Fruit fly (Drosophila melanogaster) whole organism, prepupa: ENCODE results near the gene Saf-B.

Experiments used
- CG10669 ChIP-seq: fragments of 200-800 bp; sonication (Bioruptor generic); optimal IDR thresholded peaks from 3 replicates; lab custom pipeline; 2018; ENCODE audit warnings: missing biosample characterization, mild to moderate bottlenecking, missing genetic modification characterization, moderate library complexity
- CG11294 ChIP-seq: fragments of 200-800 bp; sonication (Bioruptor generic); IDR thresholded peaks from 2 replicates; pipeline ENCODE4 v1.3.6; 2022; ENCODE audit warnings: missing biosample characterization, missing genetic modification characterization
- CG11762 ChIP-seq: fragments of 200-800 bp; sonication (Bioruptor generic); optimal IDR thresholded peaks from 3 replicates; lab custom pipeline; 2016; ENCODE audit warnings: missing biosample characterization, missing genetic modification characterization; ENCODE audit not compliant: insufficient read depth
- CG11902 ChIP-seq: fragments of 200-800 bp; sonication (Bioruptor generic); optimal IDR thresholded peaks from 3 replicates; lab custom pipeline; 2016; ENCODE audit warnings: missing biosample characterization, missing genetic modification characterization
- CG15336 ChIP-seq: fragments of 200-800 bp; sonication (Bioruptor generic); IDR thresholded peaks from 2 replicates; pipeline ENCODE4 v1.3.6; 2022; ENCODE audit warnings: missing biosample characterization, missing genetic modification characterization
- CG1621 ChIP-seq: fragments of 200-800 bp; sonication (Bioruptor generic); optimal IDR thresholded peaks from 3 replicates; lab custom pipeline; 2018; ENCODE audit warnings: missing biosample characterization, mild to moderate bottlenecking, missing genetic modification characterization
- CG16779 ChIP-seq: fragments of 200-800 bp; sonication (Bioruptor generic); optimal IDR thresholded peaks from 3 replicates; lab custom pipeline; 2017; ENCODE audit warnings: missing biosample characterization, mild to moderate bottlenecking, missing genetic modification characterization
- CG32006 ChIP-seq: fragments of 200-800 bp; sonication (Bioruptor generic); optimal IDR thresholded peaks from 3 replicates; lab custom pipeline; 2017; ENCODE audit warnings: missing biosample characterization, mild to moderate bottlenecking, missing genetic modification characterization
- CG3919 ChIP-seq: fragments of 200-800 bp; sonication (Bioruptor generic); optimal IDR thresholded peaks from 3 replicates; lab custom pipeline; 2016; ENCODE audit warnings: missing biosample characterization, missing genetic modification characterization
- CG4318 ChIP-seq: fragments of 200-800 bp; sonication (Bioruptor generic); optimal IDR thresholded peaks from 3 replicates; lab custom pipeline; 2017; ENCODE audit warnings: missing biosample characterization, mild to moderate bottlenecking, missing genetic modification characterization
- CG6163 ChIP-seq: fragments of 200-800 bp; sonication (Bioruptor generic); IDR thresholded peaks from 3 replicates; pipeline ENCODE4 v1.3.6; 2022; ENCODE audit warnings: missing biosample characterization, missing genetic modification characterization
- CG6792 ChIP-seq: fragments of 200-800 bp; sonication (Bioruptor generic); optimal IDR thresholded peaks from 3 replicates; lab custom pipeline; 2016; ENCODE audit warnings: missing biosample characterization, missing genetic modification characterization
- CG6808 ChIP-seq: fragments of 200-800 bp; sonication (Bioruptor generic); optimal IDR thresholded peaks from 3 replicates; lab custom pipeline; 2017; ENCODE audit warnings: missing biosample characterization, missing genetic modification characterization, mild to moderate bottlenecking, moderate library complexity, missing genetic modification reagents
- CG8319 ChIP-seq: fragments of 200-800 bp; sonication (Bioruptor generic); optimal IDR thresholded peaks from 3 replicates; lab custom pipeline; 2016; ENCODE audit warnings: missing biosample characterization, missing genetic modification characterization
- CG9139 ChIP-seq: fragments of 200-800 bp; sonication (Bioruptor generic); optimal IDR thresholded peaks from 3 replicates; lab custom pipeline; 2017; ENCODE audit warnings: missing biosample characterization, mild to moderate bottlenecking, missing genetic modification characterization
- Eip75B ChIP-seq: fragments of 200-800 bp; sonication (Bioruptor generic); optimal IDR thresholded peaks from 3 replicates; lab custom pipeline; 2016; ENCODE audit warnings: missing biosample characterization, missing genetic modification characterization
- Eip78C ChIP-seq: fragments of 200-800 bp; sonication (Bioruptor generic); peaks from one replicate; lab custom pipeline; 2016; ENCODE audit warnings: missing biosample characterization, missing genetic modification characterization
- Eip93F ChIP-seq: fragments of 200-800 bp; sonication (Bioruptor generic); optimal IDR thresholded peaks from 2 replicates; lab custom pipeline; 2016; ENCODE audit warnings: missing biosample characterization, mild to moderate bottlenecking, missing genetic modification characterization
- Ets96B ChIP-seq: fragments of 200-800 bp; optimal IDR thresholded peaks from 2 replicates; lab custom pipeline; 2019; ENCODE audit warnings: missing biosample characterization, mild to moderate bottlenecking, missing genetic modification characterization, moderate library complexity
- Gug ChIP-seq: fragments of 200-800 bp; sonication (Bioruptor generic); IDR thresholded peaks from 2 replicates; pipeline ENCODE4 v1.3.6; 2022; ENCODE audit warnings: missing biosample characterization, missing genetic modification characterization
- Hr38 ChIP-seq: sonication (Bioruptor generic); optimal IDR thresholded peaks from 2 replicates; lab custom pipeline; 2016; ENCODE audit warnings: missing biosample characterization, missing genetic modification characterization
- Hr4 ChIP-seq: fragments of 200-800 bp; sonication (Bioruptor generic); optimal IDR thresholded peaks from 3 replicates; lab custom pipeline; 2016; ENCODE audit warnings: missing biosample characterization, missing genetic modification characterization
- Lpt ChIP-seq: fragments of 200-800 bp; sonication (Bioruptor generic); optimal IDR thresholded peaks from 3 replicates; lab custom pipeline; 2016; ENCODE audit warnings: missing biosample characterization, missing genetic modification characterization
- OdsH ChIP-seq: fragments of 200-800 bp; sonication (Bioruptor generic); optimal IDR thresholded peaks from 3 replicates; lab custom pipeline; 2016; ENCODE audit warnings: missing biosample characterization, missing genetic modification characterization
- Smox ChIP-seq: fragments of 200-800 bp; sonication (Bioruptor generic); optimal IDR thresholded peaks from 3 replicates; lab custom pipeline; 2016; ENCODE audit warnings: missing biosample characterization, missing genetic modification characterization
- Sox14 ChIP-seq: fragments of 200-800 bp; sonication (Bioruptor generic); optimal IDR thresholded peaks from 3 replicates; lab custom pipeline; 2016; ENCODE audit warnings: missing biosample characterization, missing genetic modification characterization
- eg ChIP-seq: fragments of 200-800 bp; sonication (Bioruptor generic); IDR thresholded peaks from 3 replicates; pipeline ENCODE4 v1.3.6; 2022; ENCODE audit warnings: missing biosample characterization, missing genetic modification characterization
- fd59A ChIP-seq: fragments of 200-800 bp; sonication (Bioruptor generic); optimal IDR thresholded peaks from 2 replicates; lab custom pipeline; 2017; ENCODE audit warnings: missing biosample characterization, mild to moderate bottlenecking, missing genetic modification characterization, missing genetic modification reagents
- fkh ChIP-seq: fragments of 200-800 bp; sonication (Bioruptor generic); optimal IDR thresholded peaks from 3 replicates; lab custom pipeline; 2017; ENCODE audit warnings: missing biosample characterization, mild to moderate bottlenecking, missing genetic modification characterization, moderate library complexity
- lz ChIP-seq: fragments of 200-800 bp; sonication (Bioruptor generic); optimal IDR thresholded peaks from 3 replicates; lab custom pipeline; 2016; ENCODE audit warnings: missing biosample characterization, missing genetic modification characterization
- net ChIP-seq: fragments of 200-800 bp; sonication (Bioruptor generic); optimal IDR thresholded peaks from 3 replicates; lab custom pipeline; 2016; ENCODE audit warnings: missing biosample characterization, missing genetic modification characterization
- salr ChIP-seq, 2 experiments: fragments of 200-800 bp; sonication (Bioruptor generic); optimal IDR thresholded peaks; 3 replicates each; lab custom pipeline; 2016 to 2018; ENCODE audit warnings: missing biosample characterization in 2 of 2, missing genetic modification characterization in 2 of 2, mild to moderate bottlenecking in 1 of 2
- ss ChIP-seq, 2 experiments: fragments of 200-800 bp; sonication (Bioruptor generic); optimal IDR thresholded peaks; 2 replicates in 1 of 2; 3 replicates in 1 of 2; lab custom pipeline; 2017 to 2018; ENCODE audit warnings: mild to moderate bottlenecking in 2 of 2, missing biosample characterization in 2 of 2, missing genetic modification characterization in 2 of 2, moderate library complexity in 1 of 2
- svp ChIP-seq: fragments of 200-800 bp; sonication (Bioruptor generic); peaks from one replicate; lab custom pipeline; 2016; ENCODE audit warnings: missing biosample characterization, missing genetic modification characterization
- vri ChIP-seq: fragments of 200-800 bp; sonication (Bioruptor generic); optimal IDR thresholded peaks from 3 replicates; lab custom pipeline; 2016; ENCODE audit warnings: missing biosample characterization, mild to moderate bottlenecking, missing genetic modification characterization

Gene Saf-B

DNA sequence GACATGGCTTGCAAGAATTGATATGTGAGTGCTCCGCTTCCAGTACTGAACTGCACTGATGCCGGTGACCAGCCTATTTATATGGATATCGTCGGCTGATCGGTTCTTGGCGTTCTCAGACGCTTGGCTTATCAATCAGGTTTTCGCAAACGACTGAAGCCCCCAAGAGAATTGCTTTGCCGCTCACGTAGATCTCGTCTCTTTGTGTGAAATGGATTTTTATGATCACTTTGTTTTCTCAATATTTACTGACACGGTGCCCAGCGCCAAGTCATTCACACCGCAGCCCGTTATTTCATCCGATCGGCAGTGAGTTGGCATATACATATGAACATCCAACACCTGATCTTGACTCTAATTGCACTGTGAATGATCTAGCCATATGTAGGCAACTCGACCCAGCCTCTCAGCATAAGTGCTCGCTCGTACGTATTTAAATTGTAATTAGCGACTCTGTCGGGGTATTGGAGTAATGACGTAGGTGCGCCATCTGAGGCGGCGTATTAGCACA, 43.1 kb downstream of the Saf-B start, which contains the start of gene CG13639:
TSS of gene CG13639 (minus strand) at position 51 of the 511 bp plus-strand sequence.
- peak; percentile 27 for TF ChIP-seq CG9139 (GFP tag; lab: Kevin White, UChicago)
- TF ChIP-seq CG11762 (GFP tag; lab: Kevin White, UChicago), result no peak
- TF ChIP-seq lz (GFP tag; lab: Kevin White, UChicago), result no peak
- TF ChIP-seq ss (GFP tag; optimal IDR thresholded peaks at IDR 0.05; lab: Kevin White, UChicago), result peak in 1 of 2 experiments; percentile 51
- TF ChIP-seq CG6163 (GFP tag; lab: Robert Waterston, UW), result 0 out of 3 replicates have a peak, but pooled peaks have one; percentile 24
- peak; percentile 69 for TF ChIP-seq Eip78C
- no peak for TF ChIP-seq eg (GFP tag; lab: Robert Waterston, UW)
- TF ChIP-seq CG8319, result no peak
- TF ChIP-seq OdsH (GFP tag; lab: Kevin White, UChicago), result no peak

- no peak for TF ChIP-seq Gug (GFP tag; lab: Robert Waterston, UW)
Measured at dm6 chr3R:24862065-24862464, 44.8 kb downstream of the Saf-B start, which contains the start of gene CG13640. CG13640 (minus strand) TSS chr3R:24862165.

DNA sequence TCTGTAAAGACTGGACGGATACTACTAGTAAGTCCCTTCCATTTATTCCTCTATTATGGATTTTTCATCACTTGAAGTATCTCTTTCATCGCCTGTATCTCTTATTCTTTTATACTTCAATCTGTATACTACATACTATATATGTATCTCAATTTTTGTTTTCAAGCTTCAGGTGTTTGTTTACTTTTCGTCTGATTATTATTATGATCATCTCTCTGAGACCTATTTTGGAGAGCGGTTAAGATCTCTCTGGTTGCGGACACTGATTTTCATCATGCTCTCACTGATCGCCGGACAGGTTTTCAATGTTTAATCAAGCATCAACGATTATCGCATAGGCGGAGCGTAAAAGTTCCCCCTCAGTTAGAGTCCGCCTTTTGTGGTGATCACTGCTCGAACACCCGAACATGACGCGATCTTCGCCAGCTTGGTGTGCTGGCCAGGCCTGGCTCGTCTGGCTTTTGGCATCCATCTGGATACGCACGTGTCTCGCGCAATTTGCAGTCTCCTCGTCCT, 45.4 kb downstream of the Saf-B start, which contains the start of gene CG7016:
TSS of gene CG7016 (plus strand) at position 358 of the 516 bp plus-strand sequence.
- TF ChIP-seq Lpt (GFP tag; lab: Kevin White, UChicago) (no peak), Eip93F (GFP tag; lab: Kevin White, UChicago) (no peak), CG11902 (GFP tag; lab: Kevin White, UChicago) (no peak), CG1621 (tag; lab: Kevin White, UChicago) (no peak), CG6792 (GFP tag; lab: Kevin White, UChicago) (no peak), CG8319 (no peak), svp (GFP tag; lab: Kevin White, UChicago) (peak; percentile 50), Eip78C (no peak), net (no peak), Gug (GFP tag; lab: Robert Waterston, UW) (no peak), CG32006 (no peak), CG11294 (GFP tag; lab: Robert Waterston, UW) (no peak), fkh (GFP tag; lab: Kevin White, UChicago) (peak; percentile 31), lz (GFP tag; lab: Kevin White, UChicago) (no peak), vri (GFP tag; lab: Kevin White, UChicago) (peak; percentile 48), CG6808 (GFP tag; lab: Kevin White, UChicago) (no peak), Sox14 (GFP tag; lab: Kevin White, UChicago) (no peak)

DNA sequence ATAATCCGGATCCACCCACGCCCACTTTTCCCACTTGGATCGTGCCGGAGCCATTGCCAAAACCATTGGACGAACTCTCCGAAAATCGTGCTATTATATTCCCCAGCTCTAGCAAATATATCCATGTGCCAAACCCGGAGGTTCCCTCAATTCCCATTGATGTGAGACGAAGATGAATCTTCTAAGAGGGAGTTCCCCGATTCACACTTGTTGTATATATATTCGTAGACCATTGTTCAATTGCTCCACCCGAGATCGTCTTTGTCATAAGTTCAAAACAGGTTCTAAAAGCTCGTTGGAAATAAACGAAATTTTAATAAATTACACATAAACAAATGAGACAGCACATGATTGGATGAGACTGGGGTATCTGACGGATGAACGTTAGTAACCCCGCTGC, 46.6 kb downstream of the Saf-B start:
- no peak for TF ChIP-seq CG16779
- TF ChIP-seq, all 60 proteins: peak for 0

DNA sequence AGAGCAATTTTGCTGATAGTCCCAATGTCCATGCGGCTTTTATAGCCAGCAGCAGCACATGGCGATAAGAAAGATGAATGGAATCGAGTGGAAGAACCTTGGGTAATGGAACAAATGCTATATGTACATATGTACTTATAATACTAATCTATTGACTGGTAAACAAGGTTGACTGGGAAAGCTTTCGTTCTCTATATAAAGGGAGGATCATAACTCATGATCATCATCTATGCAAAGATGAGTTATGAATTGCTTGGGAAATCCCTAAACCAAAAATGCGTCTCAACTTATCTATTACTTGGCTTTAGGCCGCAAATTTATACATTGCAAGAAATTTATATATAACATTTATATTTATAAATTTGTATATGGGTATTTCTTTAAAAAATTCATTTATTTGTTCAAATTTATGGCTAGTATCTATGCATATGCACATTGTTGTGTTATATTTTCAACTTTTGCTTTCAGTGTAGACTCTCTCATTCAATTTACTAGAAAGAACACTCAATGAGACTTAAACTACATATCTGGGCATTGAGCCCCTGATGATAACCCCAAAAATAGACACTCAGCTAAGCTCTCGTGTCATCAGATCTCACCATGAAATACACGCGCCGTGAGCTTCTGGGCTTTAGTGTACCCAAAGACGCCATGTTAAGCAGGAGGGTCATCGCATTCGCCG, 47.6 kb downstream of the Saf-B start, which contains the start of the genes Srg1 and Elal:
TSS of gene Srg1 (minus strand) at position 14 of the 682 bp plus-strand sequence.
TSS of gene Elal (plus strand) at position 632 of the 682 bp plus-strand sequence.
- TF ChIP-seq Smox (GFP tag; lab: Kevin White, UChicago) (no peak), CG15336 (GFP tag; lab: Robert Waterston, UW) (peak; percentile 12; the same call in 1 of the 2 replicates), Eip78C (peak; percentile 57), CG8319 (no peak), Eip75B (no peak), Ets96B (peak; percentile 18), eg (GFP tag; lab: Robert Waterston, UW) (0 out of 3 replicates have a peak, but pooled peaks have one; percentile 29), svp (GFP tag; lab: Kevin White, UChicago) (peak; percentile 65)
- TF ChIP-seq, all 60 proteins: peak for 5

dm6 chr3R:24866976-24867375, 49.7 kb downstream of the Saf-B start:
- TF ChIP-seq eg (GFP tag; lab: Robert Waterston, UW) (no peak), Hr38 (no peak), svp (GFP tag; lab: Kevin White, UChicago) (no peak), CG10669 (GFP tag; lab: Kevin White, UChicago) (no peak), Gug (GFP tag; lab: Robert Waterston, UW) (no peak), CG9139 (GFP tag; lab: Kevin White, UChicago) (no peak), Eip78C (no peak), CG3919 (GFP tag; lab: Kevin White, UChicago) (no peak), salr (GFP tag; optimal IDR thresholded peaks at IDR 0.05; lab: Kevin White, UChicago) (no peak), net (no peak), CG11762 (GFP tag; lab: Kevin White, UChicago) (no peak), fd59A (GFP tag; lab: Kevin White, UChicago) (no peak), CG4318 (no peak), CG15336 (GFP tag; lab: Robert Waterston, UW) (no peak), CG32006 (no peak), Hr4 (GFP tag; lab: Kevin White, UChicago) (no peak), CG11902 (GFP tag; lab: Kevin White, UChicago) (no peak)
